Fruit fly (Drosophila melanogaster) whole organism, embryonic: ENCODE results near the gene Epp.

ENCODE experiments used
- Asciz ChIP-seq: fragments of 200-800 bp; sonication (Bioruptor generic); optimal IDR thresholded peaks from 2 replicates; lab custom pipeline; 2017; ENCODE audit warnings: missing biosample characterization, mild to moderate bottlenecking, missing genetic modification characterization, missing genetic modification reagents
- B-H1 ChIP-seq: fragments of 200-800 bp; sonication (Bioruptor generic); IDR thresholded peaks from 3 replicates; pipeline ENCODE4 v1.3.6; 2022; ENCODE audit warnings: missing biosample characterization, missing genetic modification characterization
- CG10274 ChIP-seq: fragments of 200-800 bp; sonication (Bioruptor generic); optimal IDR thresholded peaks from 3 replicates; lab custom pipeline; 2017; ENCODE audit warnings: missing biosample characterization, mild to moderate bottlenecking, missing genetic modification characterization
- CG13894 ChIP-seq: fragments of 200-800 bp; sonication (Bioruptor generic); optimal IDR thresholded peaks from 3 replicates; lab custom pipeline; 2018; ENCODE audit warnings: missing biosample characterization, mild to moderate bottlenecking, missing genetic modification characterization, moderate library complexity
- CG14441 ChIP-seq: fragments of 200-800 bp; sonication (Bioruptor generic); IDR thresholded peaks from 2 replicates; pipeline ENCODE4 v1.3.6; 2022; ENCODE audit warnings: missing biosample characterization, missing genetic modification characterization
- CG1647 ChIP-seq: fragments of 200-800 bp; sonication (Bioruptor generic); optimal IDR thresholded peaks from 3 replicates; lab custom pipeline; 2016; ENCODE audit warnings: missing biosample characterization, missing genetic modification characterization
- CG17829 ChIP-seq: fragments of 200-800 bp; optimal IDR thresholded peaks from 2 replicates; lab custom pipeline; 2019; ENCODE audit warnings: missing biosample characterization, mild to moderate bottlenecking, missing genetic modification characterization, moderate library complexity
- CG18011 ChIP-seq: fragments of 200-800 bp; sonication (Bioruptor generic); optimal IDR thresholded peaks from 2 replicates; lab custom pipeline; 2017; ENCODE audit warnings: missing biosample characterization, missing genetic modification characterization, mild to moderate bottlenecking, moderate library complexity, missing genotype
- CG18764 ChIP-seq: fragments of 200-800 bp; sonication (Bioruptor generic); optimal IDR thresholded peaks from 3 replicates; lab custom pipeline; 2016; ENCODE audit warnings: missing biosample characterization, missing genetic modification characterization
- CG2712 ChIP-seq: fragments of 200-800 bp; optimal IDR thresholded peaks from 3 replicates; lab custom pipeline; 2019; ENCODE audit warnings: missing biosample characterization, mild to moderate bottlenecking, missing genetic modification characterization, moderate library complexity
- CG31365 ChIP-seq: fragments of 200-800 bp; sonication (Bioruptor generic); optimal IDR thresholded peaks from 2 replicates; lab custom pipeline; 2018; ENCODE audit warnings: missing biosample characterization, mild to moderate bottlenecking, missing genetic modification characterization
- CG4328 ChIP-seq: fragments of 200-800 bp; sonication (Bioruptor generic); optimal IDR thresholded peaks from 3 replicates; lab custom pipeline; 2017; ENCODE audit warnings: missing biosample characterization, missing genetic modification reagents, missing genetic modification characterization
- CG6765 ChIP-seq: fragments of 200-800 bp; sonication (Bioruptor generic); optimal IDR thresholded peaks from 3 replicates; lab custom pipeline; 2017; ENCODE audit warnings: missing biosample characterization, mild to moderate bottlenecking, missing genetic modification characterization
- CG8388 ChIP-seq: fragments of 200-800 bp; sonication (Bioruptor generic); optimal IDR thresholded peaks from 2 replicates; lab custom pipeline; 2019; ENCODE audit warnings: missing biosample characterization, mild to moderate bottlenecking, missing genetic modification characterization, moderate library complexity
- Doc3 ChIP-seq: fragments of 200-800 bp; sonication (Bioruptor generic); IDR thresholded peaks from 3 replicates; pipeline ENCODE4 v1.3.6; 2022; ENCODE audit warnings: missing biosample characterization, missing genetic modification characterization; ENCODE audit not compliant: partially characterized antibody
- E2f1 ChIP-seq: fragments of 200-800 bp; sonication (Bioruptor generic); IDR thresholded peaks from 2 replicates; pipeline ENCODE4 v1.3.6; 2022; ENCODE audit warnings: missing biosample characterization, missing genetic modification characterization
- Eip74EF ChIP-seq, 2 experiments: fragments of 200-800 bp in 1 of 2; fragments of >200 bp in 1 of 2; sonication (Bioruptor generic) in 1 of 2; optimal IDR thresholded peaks; 2 replicates each; lab custom pipeline; 2017 to 2019; ENCODE audit warnings: missing biosample characterization in 2 of 2, missing genetic modification characterization in 2 of 2, mild to moderate bottlenecking in 1 of 2, moderate library complexity in 1 of 2
- H15 ChIP-seq: fragments of 200-800 bp; sonication (Bioruptor generic); IDR thresholded peaks from 3 replicates; pipeline ENCODE4 v1.3.6; 2022; ENCODE audit warnings: missing biosample characterization, missing genetic modification characterization
- HLH4C ChIP-seq: fragments of 200-800 bp; sonication (Bioruptor generic); IDR thresholded peaks from 3 replicates; pipeline ENCODE4 v1.3.6; 2022; ENCODE audit warnings: missing biosample characterization, missing genetic modification characterization; ENCODE audit not compliant: partially characterized antibody
- Nf-YA ChIP-seq: fragments of 200-800 bp; sonication (Bioruptor generic); IDR thresholded peaks from 2 replicates; pipeline ENCODE4 v1.3.6; 2022; ENCODE audit warnings: missing biosample characterization, missing genetic modification characterization
- Oaz ChIP-seq: fragments of 200-800 bp; sonication (Bioruptor generic); IDR thresholded peaks from 2 replicates; pipeline ENCODE4 v1.3.6; 2022; ENCODE audit warnings: missing biosample characterization, missing genetic modification characterization
- Ssrp ChIP-seq: fragments of 200-800 bp; sonication (Bioruptor generic); optimal IDR thresholded peaks from 2 replicates; lab custom pipeline; 2018; ENCODE audit warnings: missing biosample characterization, mild to moderate bottlenecking, missing genetic modification characterization, moderate library complexity
- Xbp1 ChIP-seq: fragments of 200-800 bp; sonication (Bioruptor generic); optimal IDR thresholded peaks from 3 replicates; lab custom pipeline; 2016; ENCODE audit warnings: missing biosample characterization, mild to moderate bottlenecking, missing genetic modification characterization
- bcd ChIP-seq: fragments of 200-800 bp; sonication (Bioruptor generic); optimal IDR thresholded peaks from 2 replicates; lab custom pipeline; 2017; ENCODE audit warnings: missing biosample characterization, mild to moderate bottlenecking, missing genetic modification characterization
- bowl ChIP-seq: fragments of 200-800 bp; sonication (Bioruptor generic); IDR thresholded peaks from 2 replicates; pipeline ENCODE4 v1.3.6; 2022; ENCODE audit warnings: missing biosample characterization, missing genetic modification characterization
- crol ChIP-seq: fragments of 200-800 bp; sonication (Bioruptor generic); IDR thresholded peaks from 2 replicates; pipeline ENCODE4 v1.3.6; 2022; ENCODE audit warnings: missing biosample characterization, missing genetic modification characterization
- cwo ChIP-seq: fragments of 200-800 bp; sonication (Bioruptor generic); optimal IDR thresholded peaks from 3 replicates; lab custom pipeline; 2017; ENCODE audit warnings: missing biosample characterization, missing genetic modification characterization, mild to moderate bottlenecking, moderate library complexity, missing genetic modification reagents
- dati ChIP-seq: fragments of 200-800 bp; sonication (Bioruptor generic); IDR thresholded peaks from 2 replicates; pipeline ENCODE4 v1.3.6; 2022; ENCODE audit warnings: missing biosample characterization, missing genetic modification characterization
- exex ChIP-seq: fragments of 200-800 bp; sonication (Bioruptor generic); optimal IDR thresholded peaks from 4 replicates; lab custom pipeline; 2018; ENCODE audit warnings: missing biosample characterization, mild to moderate bottlenecking, missing genetic modification characterization, moderate library complexity
- fd64A ChIP-seq: fragments of 200-800 bp; sonication (Bioruptor generic); optimal IDR thresholded peaks from 3 replicates; lab custom pipeline; 2018; ENCODE audit warnings: missing biosample characterization, mild to moderate bottlenecking, missing genetic modification characterization
- grau ChIP-seq: fragments of 200-800 bp; optimal IDR thresholded peaks from 3 replicates; lab custom pipeline; 2019; ENCODE audit warnings: missing biosample characterization, mild to moderate bottlenecking, missing genetic modification characterization, moderate library complexity
- gsb ChIP-seq: fragments of 200-800 bp; sonication (Bioruptor generic); IDR thresholded peaks from 2 replicates; pipeline ENCODE4 v1.3.6; 2022; ENCODE audit warnings: missing biosample characterization, missing genetic modification characterization
- her ChIP-seq: fragments of 200-800 bp; sonication (Bioruptor generic); optimal IDR thresholded peaks from 2 replicates; lab custom pipeline; 2016; ENCODE audit warnings: missing biosample characterization, missing genetic modification characterization
- hkb ChIP-seq, 2 experiments: fragments of 200-800 bp in 1 of 2; fragments of >200 bp in 1 of 2; sonication (Bioruptor generic) in 1 of 2; IDR thresholded peaks in 1 of 2; optimal IDR thresholded peaks in 1 of 2; 2 replicates each; pipeline versions ENCODE4 v1.3.6 to Lab custom; 2017 to 2022; ENCODE audit warnings: missing biosample characterization in 1 of 2, missing genetic modification characterization in 1 of 2
- insv ChIP-seq, 2 experiments: fragments of 200-800 bp; sonication (Bioruptor generic); optimal IDR thresholded peaks; 3 replicates each; lab custom pipeline; 2016 to 2018; ENCODE audit warnings: missing biosample characterization in 2 of 2, missing genetic modification characterization in 2 of 2
- nerfin-1 ChIP-seq: fragments of 200-800 bp; sonication (Bioruptor generic); optimal IDR thresholded peaks from 3 replicates; lab custom pipeline; 2019; ENCODE audit warnings: missing biosample characterization, mild to moderate bottlenecking, missing genetic modification characterization, moderate library complexity
- nom ChIP-seq: fragments of 200-800 bp; sonication (Bioruptor generic); optimal IDR thresholded peaks from 2 replicates; lab custom pipeline; 2017; ENCODE audit warnings: missing biosample characterization, missing genetic modification characterization, mild to moderate bottlenecking, moderate library complexity, missing genetic modification reagents
- repo ChIP-seq: fragments of 200-800 bp; sonication (Bioruptor generic); optimal IDR thresholded peaks from 2 replicates; lab custom pipeline; 2016; ENCODE audit warnings: missing biosample characterization, missing genetic modification characterization
- row ChIP-seq: fragments of 200-800 bp; sonication (Bioruptor generic); IDR thresholded peaks from 3 replicates; pipeline ENCODE4 v1.3.6; 2022; ENCODE audit warnings: missing biosample characterization, missing genetic modification characterization
- schlank ChIP-seq: fragments of 200-800 bp; sonication (Bioruptor generic); optimal IDR thresholded peaks from 2 replicates; lab custom pipeline; 2018; ENCODE audit warnings: missing biosample characterization, mild to moderate bottlenecking, missing genetic modification characterization
- scrt ChIP-seq: fragments of 200-800 bp; sonication (Bioruptor generic); optimal IDR thresholded peaks from 2 replicates; lab custom pipeline; 2018; ENCODE audit warnings: missing biosample characterization, mild to moderate bottlenecking, missing genetic modification characterization, moderate library complexity
- sisA ChIP-seq: fragments of 200-800 bp; sonication (Bioruptor generic); IDR thresholded peaks from 2 replicates; pipeline ENCODE4 v1.3.6; 2022; ENCODE audit warnings: missing biosample characterization, missing genetic modification characterization
- stc ChIP-seq: fragments of 200-800 bp; sonication (Bioruptor generic); IDR thresholded peaks from 2 replicates; pipeline ENCODE4 v1.3.6; 2022; ENCODE audit warnings: missing biosample characterization, missing genetic modification characterization
- tgo ChIP-seq: fragments of 200-800 bp; sonication (Bioruptor generic); IDR thresholded peaks from 3 replicates; pipeline ENCODE4 v1.3.6; 2022; ENCODE audit warnings: missing biosample characterization, missing genetic modification characterization
- tin ChIP-seq: fragments of 200-800 bp; sonication (Bioruptor generic); optimal IDR thresholded peaks from 3 replicates; lab custom pipeline; 2016; ENCODE audit warnings: missing biosample characterization, missing genetic modification characterization
- toy ChIP-seq: fragments of 200-800 bp; sonication (Bioruptor generic); IDR thresholded peaks from 2 replicates; pipeline ENCODE4 v1.3.6; 2022; ENCODE audit warnings: missing biosample characterization, missing genetic modification characterization
- tup ChIP-seq: fragments of 200-800 bp; sonication (Bioruptor generic); optimal IDR thresholded peaks from 2 replicates; lab custom pipeline; 2016; ENCODE audit warnings: missing biosample characterization, mild to moderate bottlenecking, missing genetic modification characterization, moderate library complexity
- usp ChIP-seq: fragments of >200 bp; optimal IDR thresholded peaks from 2 replicates; lab custom pipeline; 2017; ENCODE audit warnings: missing biosample characterization, missing genetic modification characterization
- wdn ChIP-seq: fragments of 200-800 bp; sonication (Bioruptor generic); IDR thresholded peaks from 2 replicates; pipeline ENCODE4 v1.3.6; 2022; ENCODE audit warnings: missing biosample characterization, missing genetic modification characterization
- zf30C ChIP-seq: fragments of 200-800 bp; sonication (Bioruptor generic); optimal IDR thresholded peaks from 3 replicates; lab custom pipeline; 2018; ENCODE audit warnings: missing biosample characterization, mild to moderate bottlenecking, missing genetic modification characterization

The Epp gene

dm6 chr3R:24010637-24011214, 18.0 kb upstream of the Epp start (continued):
- TF ChIP-seq dati (GFP tag; lab: Robert Waterston, UW) (no peak), crol (GFP tag; lab: Robert Waterston, UW) (peak; percentile 66), usp (GFP tag; lab: Kevin White, UChicago) (no peak), her (GFP tag; lab: Kevin White, UChicago) (no peak), grau (tag; lab: Kevin White, UChicago) (peak; percentile 74), insv (GFP tag; optimal IDR thresholded peaks at IDR 0.05; lab: Kevin White, UChicago) (no peak), Ssrp (peak; percentile 43), sisA (peak; percentile 67), exex (tag; lab: Kevin White, UChicago) (no peak), CG2712 (peak; percentile 46), cwo (peak; percentile 57), CG18764 (GFP tag; lab: Kevin White, UChicago) (no peak), Asciz (GFP tag; lab: Kevin White, UChicago) (no peak), Eip74EF (GFP tag; optimal IDR thresholded peaks at IDR 0.05; lab: Kevin White, UChicago) (peak in 1 of 2 experiments; percentile 36), gsb (GFP tag; lab: Robert Waterston, UW) (peak; percentile 58), CG10274 (GFP tag; lab: Kevin White, UChicago) (no peak), toy (GFP tag; lab: Robert Waterston, UW) (no peak), HLH4C (GFP tag; lab: Robert Waterston, UW) (no peak), CG17829 (tag; lab: Kevin White, UChicago) (peak; percentile 56), schlank (tag; lab: Kevin White, UChicago) (no peak), Nf-YA (no peak), Doc3 (no peak), repo (GFP tag; lab: Kevin White, UChicago) (no peak), wdn (GFP tag; lab: Robert Waterston, UW) (peak; percentile 52; the same call in 1 of the 2 replicates), fd64A (GFP tag; lab: Kevin White, UChicago) (no peak), row (GFP tag; lab: Robert Waterston, UW) (peak; percentile 85), CG14441 (GFP tag; lab: Robert Waterston, UW) (peak; percentile 73), stc (peak; percentile 68), nom (peak; percentile 48), zf30C (GFP tag; lab: Kevin White, UChicago) (peak; percentile 8), CG18011 (GFP tag; lab: Kevin White, UChicago) (no peak), scrt (GFP tag; lab: Kevin White, UChicago) (peak; percentile 82), H15 (GFP tag; lab: Robert Waterston, UW) (peak; percentile 47; the same call in 1 of the 3 replicates), CG1647 (GFP tag; lab: Kevin White, UChicago) (no peak), Xbp1 (GFP tag; lab: Kevin White, UChicago) (peak; percentile 57), nerfin-1 (tag; lab: Kevin White, UChicago) (peak; percentile 26), bowl (GFP tag; lab: Robert Waterston, UW) (no peak), CG31365 (tag; lab: Kevin White, UChicago) (no peak), CG6765 (no peak), CG4328 (GFP tag; lab: Kevin White, UChicago) (no peak), B-H1 (GFP tag; lab: Robert Waterston, UW) (peak; percentile 57), bcd (GFP tag; lab: Kevin White, UChicago) (peak; percentile 20), Oaz (GFP tag; lab: Robert Waterston, UW) (peak; percentile 53; the same call in 1 of the 2 replicates), E2f1 (GFP tag; lab: Robert Waterston, UW) (peak; percentile 72), tup (GFP tag; lab: Kevin White, UChicago) (no peak), hkb (optimal IDR thresholded peaks at IDR 0.05; lab: Kevin White, UChicago) (no peak), hkb (GFP tag; IDR thresholded peaks at IDR 0.05; lab: Robert Waterston, UW) (peak; percentile 76), CG8388 (GFP tag; lab: Kevin White, UChicago) (peak; percentile 30), tgo (GFP tag; lab: Robert Waterston, UW) (peak; percentile 75), tin (no peak), CG13894 (tag; lab: Kevin White, UChicago) (peak; percentile 3)
